Fruit fly (Drosophila melanogaster) whole organism, embryonic: ENCODE data around the gene Acat2.

ENCODE experiments used
- Adf1 ChIP-seq: fragments of 200-800 bp; sonication (Bioruptor generic); IDR thresholded peaks from 2 replicates; pipeline ENCODE4 v1.3.6; 2022; ENCODE audit warnings: missing biosample characterization, missing genetic modification characterization
- Atf-2 ChIP-seq: fragments of 200-800 bp; sonication (Bioruptor generic); optimal IDR thresholded peaks from 2 replicates; lab custom pipeline; 2016; ENCODE audit warnings: missing biosample characterization, missing genetic modification characterization
- CG1024 ChIP-seq: fragments of 200-800 bp; sonication (Bioruptor generic); IDR thresholded peaks from 2 replicates; pipeline ENCODE4 v1.3.6; 2022; ENCODE audit warnings: missing biosample characterization, missing genetic modification characterization
- CG10565 ChIP-seq: fragments of 200-800 bp; sonication (Bioruptor generic); optimal IDR thresholded peaks from 3 replicates; lab custom pipeline; 2016; ENCODE audit warnings: missing biosample characterization, mild to moderate bottlenecking, missing genetic modification characterization
- CG11093 ChIP-seq: fragments of 200-800 bp; sonication (Bioruptor generic); IDR thresholded peaks from 3 replicates; pipeline ENCODE4 v1.3.6; 2022; ENCODE audit warnings: missing biosample characterization, missing genetic modification characterization
- CG12219 ChIP-seq: fragments of 200-800 bp; sonication (Bioruptor generic); optimal IDR thresholded peaks from 3 replicates; lab custom pipeline; 2018; ENCODE audit warnings: missing biosample characterization, mild to moderate bottlenecking, missing genetic modification characterization
- CG1233 ChIP-seq: fragments of 200-800 bp; sonication (Bioruptor generic); optimal IDR thresholded peaks from 4 replicates; lab custom pipeline; 2018; ENCODE audit warnings: missing biosample characterization, mild to moderate bottlenecking, missing genetic modification characterization
- CG12391 ChIP-seq: fragments of 200-800 bp; sonication (Bioruptor generic); optimal IDR thresholded peaks from 3 replicates; lab custom pipeline; 2018; ENCODE audit warnings: missing biosample characterization, mild to moderate bottlenecking, missing genetic modification characterization, moderate library complexity
- CG14014 ChIP-seq: fragments of 200-800 bp; sonication (Bioruptor generic); IDR thresholded peaks from 2 replicates; pipeline ENCODE4 v1.3.6; 2022; ENCODE audit warnings: missing biosample characterization, missing genetic modification characterization
- CG15514 ChIP-seq: fragments of 200-800 bp; sonication (Bioruptor generic); optimal IDR thresholded peaks from 3 replicates; lab custom pipeline; 2017; ENCODE audit warnings: missing biosample characterization, missing genetic modification characterization, mild to moderate bottlenecking, moderate library complexity, missing genetic modification reagents
- CG15601 ChIP-seq: fragments of 200-800 bp; sonication (Bioruptor generic); optimal IDR thresholded peaks from 3 replicates; lab custom pipeline; 2019; ENCODE audit warnings: missing biosample characterization, mild to moderate bottlenecking, missing genetic modification characterization, moderate library complexity
- CG17385 ChIP-seq: fragments of 200-800 bp; sonication (Bioruptor generic); optimal IDR thresholded peaks from 3 replicates; lab custom pipeline; 2018; ENCODE audit warnings: missing biosample characterization, mild to moderate bottlenecking, missing genetic modification characterization
- CG17612 ChIP-seq: fragments of 200-800 bp; sonication (Bioruptor generic); IDR thresholded peaks from 2 replicates; pipeline ENCODE4 v1.3.6; 2022; ENCODE audit warnings: missing biosample characterization, missing genetic modification characterization
- CG2889 ChIP-seq: fragments of 200-800 bp; sonication (Bioruptor generic); IDR thresholded peaks from 3 replicates; pipeline ENCODE4 v1.3.6; 2022; ENCODE audit warnings: missing biosample characterization, missing genetic modification characterization
- CG3281 ChIP-seq: fragments of 200-800 bp; sonication (Bioruptor generic); optimal IDR thresholded peaks from 3 replicates; lab custom pipeline; 2017; ENCODE audit warnings: missing biosample characterization, mild to moderate bottlenecking, missing genetic modification characterization
- CG3407 ChIP-seq: fragments of 200-800 bp; sonication (Bioruptor generic); optimal IDR thresholded peaks from 2 replicates; lab custom pipeline; 2018; ENCODE audit warnings: missing biosample characterization, mild to moderate bottlenecking, missing genetic modification characterization
- CG34376 ChIP-seq: fragments of 200-800 bp; sonication (Bioruptor generic); optimal IDR thresholded peaks from 2 replicates; lab custom pipeline; 2018; ENCODE audit warnings: missing biosample characterization, mild to moderate bottlenecking, missing genetic modification characterization
- CG3726 ChIP-seq: fragments of 200-800 bp; sonication (Bioruptor generic); IDR thresholded peaks from 3 replicates; pipeline ENCODE4, ENCODE4 v1.3.6; 2022; ENCODE audit warnings: missing biosample characterization, missing genetic modification characterization
- CG3838 ChIP-seq: fragments of 200-800 bp; sonication (Bioruptor generic); optimal IDR thresholded peaks from 3 replicates; lab custom pipeline; 2016; ENCODE audit warnings: missing biosample characterization, missing genetic modification characterization
- CG4282 ChIP-seq: fragments of 200-800 bp; sonication (Bioruptor generic); optimal IDR thresholded peaks from 2 replicates; lab custom pipeline; 2016; ENCODE audit warnings: missing biosample characterization, missing genetic modification characterization
- CG5180 ChIP-seq: fragments of 200-800 bp; sonication (Bioruptor generic); optimal IDR thresholded peaks from 3 replicates; lab custom pipeline; 2017; ENCODE audit warnings: missing biosample characterization, missing genetic modification characterization, mild to moderate bottlenecking, moderate library complexity, missing genetic modification reagents
- CG9797 ChIP-seq: fragments of 200-800 bp; sonication (Bioruptor generic); optimal IDR thresholded peaks from 3 replicates; lab custom pipeline; 2018; ENCODE audit warnings: missing biosample characterization, mild to moderate bottlenecking, missing genetic modification characterization
- Doc3 ChIP-seq: fragments of 200-800 bp; sonication (Bioruptor generic); IDR thresholded peaks from 3 replicates; pipeline ENCODE4 v1.3.6; 2022; ENCODE audit warnings: missing biosample characterization, missing genetic modification characterization; ENCODE audit not compliant: partially characterized antibody
- Dp ChIP-seq: fragments of 200-800 bp; sonication (Bioruptor generic); optimal IDR thresholded peaks from 2 replicates; lab custom pipeline; 2018; ENCODE audit warnings: missing biosample characterization, mild to moderate bottlenecking, missing genetic modification characterization, moderate library complexity
- HLH54F ChIP-seq: fragments of 200-800 bp; sonication (Bioruptor generic); optimal IDR thresholded peaks from 3 replicates; lab custom pipeline; 2016; ENCODE audit warnings: missing biosample characterization, missing genetic modification characterization
- HLHmδ ChIP-seq: fragments of 200-800 bp; sonication (Bioruptor generic); optimal IDR thresholded peaks from 2 replicates; lab custom pipeline; 2018; ENCODE audit warnings: missing biosample characterization, mild to moderate bottlenecking, missing genetic modification characterization, moderate library complexity
- Mrtf ChIP-seq: fragments of 200-800 bp; sonication (Bioruptor generic); IDR thresholded peaks from 3 replicates; pipeline ENCODE4 v1.3.6; 2022; ENCODE audit warnings: missing biosample characterization, missing genetic modification characterization
- Poxn ChIP-seq: fragments of 200-800 bp; sonication (Bioruptor generic); IDR thresholded peaks from 2 replicates; pipeline ENCODE4 v1.3.6; 2022; ENCODE audit warnings: missing biosample characterization, missing genetic modification characterization
- Ravus ChIP-seq: fragments of 200-800 bp; sonication (Bioruptor generic); IDR thresholded peaks from 2 replicates; pipeline ENCODE4 v1.3.6; 2022; ENCODE audit warnings: missing biosample characterization, missing genetic modification characterization
- Stat92E ChIP-seq, 3 experiments: fragments of >200 bp in 2 of 3; fragments of 200-800 bp in 1 of 3; sonication (Bioruptor generic) in 1 of 3; optimal IDR thresholded peaks; 2 replicates each; lab custom pipeline; 2017 to 2019; ENCODE audit warnings: missing biosample characterization in 3 of 3, missing genetic modification characterization in 3 of 3, mild to moderate bottlenecking in 1 of 3, moderate library complexity in 1 of 3
- Trl ChIP-seq, 3 experiments: fragments of >200 bp in 2 of 3; fragments of 200-800 bp in 1 of 3; sonication (Bioruptor generic) in 1 of 3; optimal IDR thresholded peaks; 2 replicates in 1 of 3; 3 replicates in 2 of 3; lab custom pipeline; 2016 to 2017; ENCODE audit warnings: missing biosample characterization in 1 of 3, missing genetic modification characterization in 1 of 3
- bigmax ChIP-seq: fragments of 200-800 bp; sonication (Bioruptor generic); optimal IDR thresholded peaks from 2 replicates; lab custom pipeline; 2018; ENCODE audit warnings: missing biosample characterization, mild to moderate bottlenecking, missing genetic modification characterization
- cad ChIP-seq: fragments of >200 bp; optimal IDR thresholded peaks from 2 replicates; lab custom pipeline; 2017; ENCODE audit warnings: missing biosample characterization, missing genetic modification characterization
- dan ChIP-seq: fragments of 200-800 bp; sonication (Bioruptor generic); IDR thresholded peaks from 2 replicates; pipeline ENCODE4 v1.3.6; 2022; ENCODE audit warnings: missing biosample characterization, missing genetic modification characterization
- exex ChIP-seq: fragments of 200-800 bp; sonication (Bioruptor generic); optimal IDR thresholded peaks from 4 replicates; lab custom pipeline; 2018; ENCODE audit warnings: missing biosample characterization, mild to moderate bottlenecking, missing genetic modification characterization, moderate library complexity
- lbe ChIP-seq: fragments of 200-800 bp; sonication (Bioruptor generic); optimal IDR thresholded peaks from 2 replicates; lab custom pipeline; 2016; ENCODE audit warnings: missing biosample characterization, mild to moderate bottlenecking, missing genetic modification characterization
- maf-S ChIP-seq: fragments of 200-800 bp; sonication (Bioruptor generic); optimal IDR thresholded peaks from 2 replicates; lab custom pipeline; 2016; ENCODE audit warnings: missing biosample characterization, missing genetic modification characterization
- onecut ChIP-seq: fragments of 200-800 bp; sonication (Bioruptor generic); IDR thresholded peaks from 2 replicates; pipeline ENCODE4 v1.3.6; 2022; ENCODE audit warnings: missing biosample characterization, missing genetic modification characterization
- org-1 ChIP-seq: fragments of 200-800 bp; sonication (Bioruptor generic); optimal IDR thresholded peaks from 2 replicates; lab custom pipeline; 2017; ENCODE audit warnings: missing biosample characterization, missing genetic modification characterization
- pho ChIP-seq: fragments of 200-800 bp; sonication (Bioruptor generic); optimal IDR thresholded peaks from 2 replicates; lab custom pipeline; 2016; ENCODE audit warnings: missing biosample characterization, missing genetic modification characterization
- pita ChIP-seq: fragments of 200-800 bp; sonication (Bioruptor generic); optimal IDR thresholded peaks from 2 replicates; lab custom pipeline; 2017; ENCODE audit warnings: missing biosample characterization, mild to moderate bottlenecking, missing genetic modification characterization
- repo ChIP-seq: fragments of 200-800 bp; sonication (Bioruptor generic); optimal IDR thresholded peaks from 2 replicates; lab custom pipeline; 2016; ENCODE audit warnings: missing biosample characterization, missing genetic modification characterization
- sim ChIP-seq: fragments of 200-800 bp; sonication (Bioruptor generic); IDR thresholded peaks from 2 replicates; pipeline ENCODE4 v1.3.6; 2022; ENCODE audit warnings: missing biosample characterization, missing genetic modification characterization
- sima ChIP-seq: fragments of 200-800 bp; sonication (Bioruptor generic); optimal IDR thresholded peaks from 2 replicates; lab custom pipeline; 2016; ENCODE audit warnings: missing biosample characterization, missing genetic modification characterization
- stwl ChIP-seq: fragments of 200-800 bp; sonication (Bioruptor generic); optimal IDR thresholded peaks from 3 replicates; lab custom pipeline; 2018; ENCODE audit warnings: missing biosample characterization, mild to moderate bottlenecking, missing genetic modification characterization, moderate library complexity
- tin ChIP-seq: fragments of 200-800 bp; sonication (Bioruptor generic); optimal IDR thresholded peaks from 3 replicates; lab custom pipeline; 2016; ENCODE audit warnings: missing biosample characterization, missing genetic modification characterization
- tio ChIP-seq: fragments of 200-800 bp; sonication (Bioruptor generic); optimal IDR thresholded peaks from 2 replicates; lab custom pipeline; 2017; ENCODE audit warnings: missing biosample characterization, missing genetic modification characterization, inconsistent platforms
- vnd ChIP-seq: fragments of 200-800 bp; sonication (Bioruptor generic); IDR thresholded peaks from 3 replicates; pipeline ENCODE4 v1.3.6; 2022; ENCODE audit warnings: missing biosample characterization, missing genetic modification characterization; ENCODE audit not compliant: partially characterized antibody

Gene Acat2

dm6 chr3L:1334571-1335427 is 32.1 kb downstream of the Acat2 start, which contains the start of the genes Hmbs and CG2211 (continued):
- TF ChIP-seq CG12219 (GFP tag; lab: Kevin White, UChicago) (peak; percentile 68), CG3407 (GFP tag; lab: Kevin White, UChicago) (peak; percentile 49), tin (GFP tag; lab: Kevin White, UChicago) (peak; percentile 92), org-1 (GFP tag; lab: Kevin White, UChicago) (no peak), bigmax (GFP tag; lab: Kevin White, UChicago) (no peak), pita (GFP tag; lab: Kevin White, UChicago) (no peak), Doc3 (GFP tag; lab: Robert Waterston, UW) (no peak), CG10565 (GFP tag; lab: Kevin White, UChicago) (peak; percentile 73), HLHmδ (peak; percentile 65), sim (GFP tag; lab: Robert Waterston, UW) (no peak), CG5180 (GFP tag; lab: Kevin White, UChicago) (peak; percentile 65), CG34376 (GFP tag; lab: Kevin White, UChicago) (peak; percentile 71), vnd (GFP tag; lab: Robert Waterston, UW) (no peak), Trl (optimal IDR thresholded peaks at IDR 0.05; lab: Kevin White, UChicago) (no peak), Trl (GFP tag; optimal IDR thresholded peaks at IDR 0.05; lab: Kevin White, UChicago) (peak; percentile 89), Poxn (peak; percentile 18; the same call in 1 of the 2 replicates), CG2889 (GFP tag; lab: Robert Waterston, UW) (peak; percentile 76; the same call in 2 of the 3 replicates), CG1024 (peak; percentile 75), maf-S (GFP tag; lab: Kevin White, UChicago) (peak; percentile 85), lbe (GFP tag; lab: Kevin White, UChicago) (peak; percentile 86), Atf-2 (peak; percentile 82), CG14014 (peak; percentile 87), CG17385 (GFP tag; lab: Kevin White, UChicago) (peak; percentile 67), CG11093 (GFP tag; lab: Robert Waterston, UW) (peak; percentile 76; the same call in 2 of the 3 replicates), Dp (peak; percentile 62), CG15514 (peak; percentile 94), Ravus (GFP tag; lab: Robert Waterston, UW) (peak; percentile 36; the same call in 1 of the 2 replicates), Adf1 (GFP tag; lab: Robert Waterston, UW) (peak; percentile 29; the same call in 1 of the 2 replicates), HLH54F (GFP tag; lab: Kevin White, UChicago) (peak; percentile 93), CG9797 (GFP tag; lab: Kevin White, UChicago) (peak; percentile 98), repo (GFP tag; lab: Kevin White, UChicago) (peak; percentile 74), pho (GFP tag; lab: Kevin White, UChicago) (peak; percentile 89), Mrtf (GFP tag; lab: Robert Waterston, UW) (peak; percentile 86), CG12391 (tag; lab: Kevin White, UChicago) (peak; percentile 94), CG15601 (tag; lab: Kevin White, UChicago) (peak; percentile 85), sima (GFP tag; lab: Kevin White, UChicago) (peak; percentile 55), CG3726 (GFP tag; lab: Robert Waterston, UW) (peak; percentile 74; the same call in 2 of the 3 replicates), exex (tag; lab: Kevin White, UChicago) (peak; percentile 68), Stat92E (GFP tag; optimal IDR thresholded peaks at IDR 0.05; lab: Kevin White, UChicago) (peak in 1 of 3 experiments; percentile 60), dan (peak; percentile 36; the same call in 1 of the 2 replicates), CG4282 (GFP tag; lab: Kevin White, UChicago) (peak; percentile 74), CG17612 (GFP tag; lab: Robert Waterston, UW) (peak; percentile 59; the same call in 1 of the 2 replicates), CG3838 (GFP tag; lab: Kevin White, UChicago) (peak; percentile 78), cad (no peak), tio (GFP tag; lab: Kevin White, UChicago) (no peak), stwl (tag; lab: Kevin White, UChicago) (peak; percentile 92), CG1233 (GFP tag; lab: Kevin White, UChicago) (peak; percentile 80), onecut (GFP tag; lab: Robert Waterston, UW) (peak; percentile 72), CG3281 (peak; percentile 86)
